Worm (Caenorhabditis elegans): ENCODE results near the gene C17B7.3.
A peak's percentile ranks its signal among the peaks of the same experiment; 100 is the strongest.
"Not testable (repeated sequence)": the region's sequence is repeated elsewhere in the genome, so short reads cannot be mapped to it uniquely, and the experiment has no call there.

C17B7.3 gene

ce11 chrV:3362475-3362874, 19.9 kb downstream of the C17B7.3 start, which contains the start of gene C04E12.4:
TSS of gene C04E12.4 (plus strand) at chrV:3362775.
- TF ChIP-seq blmp-1 (tag; optimal IDR thresholded peaks at IDR 0.05; ENCODE audit: insufficient read depth) (no peak), nhr-77 (tag; optimal IDR thresholded peaks at IDR 0.05) (no peak), alr-1 (tag; optimal IDR thresholded peaks at IDR 0.05) (no peak), unc-55 (GFP tag; optimal IDR thresholded peaks at IDR 0.05) (no peak), sma-9 (GFP tag; optimal IDR thresholded peaks at IDR 0.05) (no peak), sma-9 (tag; optimal IDR thresholded peaks at IDR 0.05) (no peak), lsy-2 (tag; optimal IDR thresholded peaks at IDR 0.05) (no peak), peb-1 (tag; optimal IDR thresholded peaks at IDR 0.05) (no peak), nhr-237 (tag; optimal IDR thresholded peaks at IDR 0.05) (no peak), elt-3 (tag; optimal IDR thresholded peaks at IDR 0.05) (no peak), R02D3.7 (tag; optimal IDR thresholded peaks at IDR 0.05) (no peak), nhr-10 (tag; optimal IDR thresholded peaks at IDR 0.05) (no peak), lin-39 (tag; optimal IDR thresholded peaks at IDR 0.05) (no peak)

- not testable (repeated sequence) for TF ChIP-seq sma-3 (GFP tag; optimal IDR thresholded peaks at IDR 0.05); skn-1 (tag; optimal IDR thresholded peaks at IDR 0.05); nhr-23 (tag; optimal IDR thresholded peaks at IDR 0.05)
Observed at ce11 chrV:3367773-3368172, 25.2 kb downstream of the C17B7.3 start, which contains the start of gene C04E12.2. TSS of gene C04E12.2 (plus strand) at chrV:3368073.

ce11 chrV:3372673-3373072, 30.1 kb downstream of the C17B7.3 start, which contains the start of gene srx-121:
TSS of gene srx-121 (minus strand) at chrV:3372773.
- no peak for TF ChIP-seq lin-11 (tag; optimal IDR thresholded peaks at IDR 0.05)

ce11 chrV:3376973-3377372, 34.4 kb downstream of the C17B7.3 start, which contains the start of gene srbc-2:
TSS of gene srbc-2 (minus strand) at chrV:3377073.
- TF ChIP-seq F13H6.1 (tag; optimal IDR thresholded peaks at IDR 0.05) (no peak), unc-55 (GFP tag; optimal IDR thresholded peaks at IDR 0.05) (no peak), egl-27 (tag; optimal IDR thresholded peaks at IDR 0.05) (no peak), unc-62 (GFP tag; optimal IDR thresholded peaks at IDR 0.05) (no peak), crh-2 (tag; optimal IDR thresholded peaks at IDR 0.05) (no peak), mbf-1 (tag; optimal IDR thresholded peaks at IDR 0.05) (no peak), mdl-1 (tag; optimal IDR thresholded peaks at IDR 0.05) (no peak)

- TF ChIP-seq nhr-6 (tag; optimal IDR thresholded peaks at IDR 0.05) (no peak), egl-27 (tag; optimal IDR thresholded peaks at IDR 0.05) (peak; percentile 17), lsy-2 (tag; optimal IDR thresholded peaks at IDR 0.05) (peak in 1 of 2 experiments; percentile 27), nhr-237 (tag; optimal IDR thresholded peaks at IDR 0.05) (no peak), F13H6.1 (tag; optimal IDR thresholded peaks at IDR 0.05) (peak; percentile 61), sma-3 (GFP tag; optimal IDR thresholded peaks at IDR 0.05) (no peak), C34F6.9 (tag; optimal IDR thresholded peaks at IDR 0.05) (peak; percentile 4), fos-1 (tag; optimal IDR thresholded peaks at IDR 0.05) (peak; percentile 29), nhr-129 (tag; optimal IDR thresholded peaks at IDR 0.05) (peak; percentile 31), sma-9 (GFP tag; optimal IDR thresholded peaks at IDR 0.05) (peak; percentile 91), sma-9 (tag; optimal IDR thresholded peaks at IDR 0.05) (no peak)
Observed at ce11 chrV:3388299-3388698, 45.7 kb downstream of the C17B7.3 start.

ce11 chrV:3391005-3391404, 48.4 kb downstream of the C17B7.3 start:
- TF ChIP-seq unc-39 (tag; optimal IDR thresholded peaks at IDR 0.05) (no peak), crh-2 (tag; optimal IDR thresholded peaks at IDR 0.05) (peak; percentile 84), gmeb-1 (tag; optimal IDR thresholded peaks at IDR 0.05) (peak; percentile 73), ZK546.5 (tag; optimal IDR thresholded peaks at IDR 0.05) (no peak), mdl-1 (tag; optimal IDR thresholded peaks at IDR 0.05) (peak in 1 of 2 experiments; percentile 60), nhr-21 (tag; optimal IDR thresholded peaks at IDR 0.05) (peak; percentile 84), aly-2 (tag; optimal IDR thresholded peaks at IDR 0.05) (no peak), lin-39 (tag; optimal IDR thresholded peaks at IDR 0.05) (no peak), nhr-11 (tag; optimal IDR thresholded peaks at IDR 0.05) (no peak), alr-1 (tag; optimal IDR thresholded peaks at IDR 0.05) (no peak), sma-3 (GFP tag; optimal IDR thresholded peaks at IDR 0.05) (peak; percentile 88), fos-1 (tag; optimal IDR thresholded peaks at IDR 0.05) (peak; percentile 89), nhr-77 (tag; optimal IDR thresholded peaks at IDR 0.05) (no peak), sma-9 (GFP tag; optimal IDR thresholded peaks at IDR 0.05) (peak; percentile 99), sma-9 (tag; optimal IDR thresholded peaks at IDR 0.05) (peak; percentile 58), elt-3 (tag; optimal IDR thresholded peaks at IDR 0.05) (no peak), lin-13 (GFP tag; optimal IDR thresholded peaks at IDR 0.05) (peak; percentile 76), mab-5 (tag; optimal IDR thresholded peaks at IDR 0.05) (peak; percentile 18), lsy-2 (tag; optimal IDR thresholded peaks at IDR 0.05) (peak; percentile 51 to 85), mbf-1 (tag; optimal IDR thresholded peaks at IDR 0.05) (no peak), sem-4 (tag; optimal IDR thresholded peaks at IDR 0.05) (peak; percentile 73), ceh-82 (tag; optimal IDR thresholded peaks at IDR 0.05) (no peak), nhr-23 (tag; optimal IDR thresholded peaks at IDR 0.05) (no peak), snpc-4 (tag; optimal IDR thresholded peaks at IDR 0.05) (peak; percentile 63), R02D3.7 (tag; optimal IDR thresholded peaks at IDR 0.05) (no peak), ztf-4 (tag; optimal IDR thresholded peaks at IDR 0.05) (no peak), nhr-25 (tag; optimal IDR thresholded peaks at IDR 0.05) (peak; percentile 96), ceh-16 (tag; optimal IDR thresholded peaks at IDR 0.05) (no peak), blmp-1 (tag; optimal IDR thresholded peaks at IDR 0.05; ENCODE audit: insufficient read depth) (peak; percentile 29), C34F6.9 (tag; optimal IDR thresholded peaks at IDR 0.05) (peak; percentile 86), egl-27 (tag; optimal IDR thresholded peaks at IDR 0.05) (peak; percentile 90)

Measured in whole organism, L2 larva.